Fruit fly (Drosophila melanogaster): Measurements from ENCODE around the gene CG14689.

The CG14689 gene

dm6 chr3R:10684284-10684683, 26.8 kb downstream of the CG14689 start (continued):
- TF ChIP-seq CG14050 (GFP tag; IDR thresholded peaks at IDR 0.05) (peak; percentile 58; the same call in 2 of the 3 replicates), zen (tag; optimal IDR thresholded peaks at IDR 0.05) (peak; percentile 36), Stat92E (GFP tag; optimal IDR thresholded peaks at IDR 0.05) (no peak), CG2875 (GFP tag; optimal IDR thresholded peaks at IDR 0.05) (peak; percentile 45), sr (GFP tag; IDR thresholded peaks at IDR 0.05) (peak; percentile 35; the same call in 1 of the 3 replicates), tap (tag; optimal IDR thresholded peaks at IDR 0.05) (peak; percentile 72), CG1602 (GFP tag; optimal IDR thresholded peaks at IDR 0.05) (peak; percentile 22), ssp (GFP tag; IDR thresholded peaks at IDR 0.05) (no peak), CG2678 (tag; optimal IDR thresholded peaks at IDR 0.05) (peak; percentile 79), dpn (GFP tag; optimal IDR thresholded peaks at IDR 0.05) (peak; percentile 54 to 58), CG9817 (tag; optimal IDR thresholded peaks at IDR 0.05) (peak; percentile 36), CG16813 (GFP tag; IDR thresholded peaks at IDR 0.05; ENCODE audit: partially characterized antibody) (no peak), CG13775 (GFP tag; optimal IDR thresholded peaks at IDR 0.05) (no peak), CG10959 (GFP tag; IDR thresholded peaks at IDR 0.05) (no peak; the same call in 1 of the 2 replicates), Aef1 (GFP tag; IDR thresholded peaks at IDR 0.05) (peak; percentile 57; the same call in 1 of the 3 replicates), CG10462 (GFP tag; optimal IDR thresholded peaks at IDR 0.05) (peak; percentile 27), Drgx (GFP tag; IDR thresholded peaks at IDR 0.05) (peak; percentile 45), Abd-B (GFP tag; optimal IDR thresholded peaks at IDR 0.05) (peak; percentile 70), CHES-1-like (GFP tag; optimal IDR thresholded peaks at IDR 0.05) (peak; percentile 15), Gsc (GFP tag; IDR thresholded peaks at IDR 0.05) (0 out of 2 replicates have a peak, but pooled peaks have one; percentile 37), CG17361 (GFP tag; IDR thresholded peaks at IDR 0.05) (peak; percentile 75), maf-S (GFP tag; optimal IDR thresholded peaks at IDR 0.05) (no peak), Nf-YA (GFP tag; IDR thresholded peaks at IDR 0.05) (0 out of 2 replicates have a peak, but pooled peaks have one; percentile 18), Hsf (GFP tag; optimal IDR thresholded peaks at IDR 0.05) (peak; percentile 33), ap (GFP tag; IDR thresholded peaks at IDR 0.05) (peak; percentile 56; the same call in 1 of the 2 replicates), Ets97D (GFP tag; optimal IDR thresholded peaks at IDR 0.05) (no peak), CG10654 (GFP tag; optimal IDR thresholded peaks at IDR 0.05) (peak; percentile 63), CG30431 (GFP tag; optimal IDR thresholded peaks at IDR 0.05) (no peak), Oli (tag; optimal IDR thresholded peaks at IDR 0.05) (peak; percentile 79), CG2116 (GFP tag; optimal IDR thresholded peaks at IDR 0.05) (no peak), HHEX (GFP tag; optimal IDR thresholded peaks at IDR 0.05) (peak; percentile 70), CG1529 (GFP tag; optimal IDR thresholded peaks at IDR 0.05) (peak; percentile 22), CG2199 (GFP tag; IDR thresholded peaks at IDR 0.05) (peak; percentile 63; the same call in 1 of the 3 replicates), Lhr (GFP tag; optimal IDR thresholded peaks at IDR 0.05) (no peak), CG18619 (GFP tag; optimal IDR thresholded peaks at IDR 0.05) (peak; percentile 32), cg (GFP tag; optimal IDR thresholded peaks at IDR 0.05) (no peak), pnt (GFP tag; optimal IDR thresholded peaks at IDR 0.05) (peak; percentile 61), CG3281 (GFP tag; optimal IDR thresholded peaks at IDR 0.05) (peak; percentile 45), CG15269 (tag; optimal IDR thresholded peaks at IDR 0.05) (peak; percentile 73), ken (GFP tag; IDR thresholded peaks at IDR 0.05) (peak; percentile 65), CG4424 (GFP tag; optimal IDR thresholded peaks at IDR 0.05) (peak; percentile 65), CG1233 (GFP tag; optimal IDR thresholded peaks at IDR 0.05) (peak; percentile 53), trem (tag; optimal IDR thresholded peaks at IDR 0.05) (peak; percentile 7), bcd (GFP tag; optimal IDR thresholded peaks at IDR 0.05) (peak; percentile 69), Hey (tag; optimal IDR thresholded peaks at IDR 0.05) (no peak), CG17359 (tag; optimal IDR thresholded peaks at IDR 0.05) (peak; percentile 88), sug (tag; optimal IDR thresholded peaks at IDR 0.05) (no peak), tna (GFP tag; IDR thresholded peaks at IDR 0.05; ENCODE audit: partially characterized antibody) (no peak), wor (GFP tag; IDR thresholded peaks at IDR 0.05) (peak; percentile 75), CG10209 (GFP tag; optimal IDR thresholded peaks at IDR 0.05) (peak; percentile 46)

Measured in whole organism, embryonic.